Worm (Caenorhabditis elegans): ENCODE results near the gene ceh-22.

- TF ChIP-seq fkh-10 (GFP tag; optimal IDR thresholded peaks at IDR 0.05) (no peak), lin-39 (tag; optimal IDR thresholded peaks at IDR 0.05) (no peak), lsy-2 (tag; optimal IDR thresholded peaks at IDR 0.05) (no peak), mes-2 (tag; optimal IDR thresholded peaks at IDR 0.05; ENCODE audit: poor library complexity, severe bottlenecking) (no peak), spr-3 (GFP tag; optimal IDR thresholded peaks at IDR 0.05) (no peak), hlh-30 (tag; optimal IDR thresholded peaks at IDR 0.05; ENCODE audit: insufficient read depth) (peak; percentile 65), F37D6.2 (tag; optimal IDR thresholded peaks at IDR 0.05) (no peak), unc-39 (tag; optimal IDR thresholded peaks at IDR 0.05) (no peak), ztf-7 (tag; optimal IDR thresholded peaks at IDR 0.05) (no peak), lir-3 (tag; optimal IDR thresholded peaks at IDR 0.05) (no peak), ztf-11 (tag; optimal IDR thresholded peaks at IDR 0.05) (no peak)
These were observed 49.2 kb downstream of the ceh-22 start for ce11 chrV:10720876-10721275.
